Worm (Caenorhabditis elegans) whole organism, late embryonic: ENCODE data around the gene sre-2.

Experiments
- dve-1 ChIP-seq: sonication (generic microtip); optimal IDR thresholded peaks from 2 replicates; lab custom pipeline; 2017; ENCODE audit warnings: antibody characterized with exemption, mild to moderate bottlenecking, missing genetic modification characterization, missing compliant biosample characterization
- hlh-8 ChIP-seq: sonication (generic microtip); optimal IDR thresholded peaks from 2 replicates; lab custom pipeline; 2016; ENCODE audit warnings: missing genotype, missing genetic modification characterization, missing compliant biosample characterization
- odd-2 ChIP-seq: sonication (generic microtip); optimal IDR thresholded peaks from 2 replicates; lab custom pipeline; 2017; ENCODE audit warnings: antibody characterized with exemption, mild to moderate bottlenecking, missing genetic modification characterization, missing compliant biosample characterization
- sox-4 ChIP-seq: sonication (generic microtip); optimal IDR thresholded peaks from 2 replicates; lab custom pipeline; 2017; ENCODE audit warnings: mild to moderate bottlenecking, missing genetic modification characterization, inconsistent platforms, missing compliant biosample characterization
- zip-5 ChIP-seq: sonication (generic microtip); optimal IDR thresholded peaks from 2 replicates; lab custom pipeline; 2016; ENCODE audit warnings: missing genetic modification characterization, missing compliant biosample characterization

DNA sequence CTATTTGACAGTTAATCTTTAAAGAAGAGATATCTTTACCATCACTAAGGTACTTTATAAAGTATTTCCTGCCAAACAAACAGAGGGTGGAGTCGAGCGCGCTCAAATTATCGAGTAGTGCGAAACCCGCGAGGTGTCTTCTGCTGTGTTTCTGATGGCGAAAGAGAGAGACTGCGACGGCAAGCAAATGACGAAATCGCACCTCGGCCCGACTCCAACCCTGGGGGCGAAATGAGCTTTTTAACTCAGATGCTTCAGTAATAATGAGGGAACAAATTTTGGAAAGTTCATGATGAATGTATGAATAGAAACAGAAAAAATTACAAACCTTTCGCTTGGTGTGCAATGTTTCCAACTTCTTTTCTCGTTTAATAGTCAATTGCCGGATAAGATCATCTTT, 10.4 kb downstream of the sre-2 start:
- TF ChIP-seq dve-1 (peak; percentile 56), sox-4 (no peak), hlh-8 (tag; lab: Kevin White, UChicago) (no peak), odd-2 (tag; lab: Kevin White, UChicago) (no peak), zip-5 (no peak)
